Fruit fly (Drosophila melanogaster) whole organism, prepupa: ENCODE data around the gene Eig71Ei.
A peak's percentile ranks its signal among the peaks of the same experiment; 100 is the strongest.

Experiments used
- Blimp-1 ChIP-seq: fragments of 200-800 bp; sonication (Bioruptor generic); optimal IDR thresholded peaks from 3 replicates; lab custom pipeline; 2017; ENCODE audit warnings: missing biosample characterization, missing genetic modification characterization, mild to moderate bottlenecking, moderate library complexity, missing genetic modification reagents
- CG10669 ChIP-seq: fragments of 200-800 bp; sonication (Bioruptor generic); optimal IDR thresholded peaks from 3 replicates; lab custom pipeline; 2018; ENCODE audit warnings: missing biosample characterization, mild to moderate bottlenecking, missing genetic modification characterization, moderate library complexity
- CG11902 ChIP-seq: fragments of 200-800 bp; sonication (Bioruptor generic); optimal IDR thresholded peaks from 3 replicates; lab custom pipeline; 2016; ENCODE audit warnings: missing biosample characterization, missing genetic modification characterization
- CG1621 ChIP-seq: fragments of 200-800 bp; sonication (Bioruptor generic); optimal IDR thresholded peaks from 3 replicates; lab custom pipeline; 2018; ENCODE audit warnings: missing biosample characterization, mild to moderate bottlenecking, missing genetic modification characterization
- CG16779 ChIP-seq: fragments of 200-800 bp; sonication (Bioruptor generic); optimal IDR thresholded peaks from 3 replicates; lab custom pipeline; 2017; ENCODE audit warnings: missing biosample characterization, mild to moderate bottlenecking, missing genetic modification characterization
- CG3032 ChIP-seq: fragments of 200-800 bp; optimal IDR thresholded peaks from 2 replicates; lab custom pipeline; 2019; ENCODE audit warnings: missing biosample characterization, mild to moderate bottlenecking, missing genetic modification characterization, moderate library complexity
- CG31627 ChIP-seq: fragments of 200-800 bp; sonication (Bioruptor generic); optimal IDR thresholded peaks from 3 replicates; lab custom pipeline; 2016; ENCODE audit warnings: missing biosample characterization, missing genetic modification characterization
- CG32006 ChIP-seq: fragments of 200-800 bp; sonication (Bioruptor generic); optimal IDR thresholded peaks from 3 replicates; lab custom pipeline; 2017; ENCODE audit warnings: missing biosample characterization, mild to moderate bottlenecking, missing genetic modification characterization
- CG3919 ChIP-seq: fragments of 200-800 bp; sonication (Bioruptor generic); optimal IDR thresholded peaks from 3 replicates; lab custom pipeline; 2016; ENCODE audit warnings: missing biosample characterization, missing genetic modification characterization
- CG6163 ChIP-seq: fragments of 200-800 bp; sonication (Bioruptor generic); IDR thresholded peaks from 3 replicates; pipeline ENCODE4 v1.3.6; 2022; ENCODE audit warnings: missing biosample characterization, missing genetic modification characterization
- CG6276 ChIP-seq: fragments of 200-800 bp; sonication (Bioruptor generic); optimal IDR thresholded peaks from 2 replicates; lab custom pipeline; 2017; ENCODE audit warnings: missing biosample characterization, mild to moderate bottlenecking, missing genetic modification characterization
- CG6792 ChIP-seq: fragments of 200-800 bp; sonication (Bioruptor generic); optimal IDR thresholded peaks from 3 replicates; lab custom pipeline; 2016; ENCODE audit warnings: missing biosample characterization, missing genetic modification characterization
- CG6808 ChIP-seq: fragments of 200-800 bp; sonication (Bioruptor generic); optimal IDR thresholded peaks from 3 replicates; lab custom pipeline; 2017; ENCODE audit warnings: missing biosample characterization, missing genetic modification characterization, mild to moderate bottlenecking, moderate library complexity, missing genetic modification reagents
- CG6854 ChIP-seq: fragments of 200-800 bp; sonication (Bioruptor generic); optimal IDR thresholded peaks from 2 replicates; lab custom pipeline; 2017; ENCODE audit warnings: missing biosample characterization, mild to moderate bottlenecking, missing genetic modification characterization
- CG7368 ChIP-seq: fragments of 200-800 bp; sonication (Bioruptor generic); optimal IDR thresholded peaks from 3 replicates; lab custom pipeline; 2016; ENCODE audit warnings: missing biosample characterization, missing genetic modification characterization
- CG8119 ChIP-seq: fragments of 200-800 bp; sonication (Bioruptor generic); IDR thresholded peaks from 3 replicates; pipeline ENCODE4 v1.3.6; 2022; ENCODE audit warnings: missing biosample characterization, missing genetic modification characterization
- CG8319 ChIP-seq: fragments of 200-800 bp; sonication (Bioruptor generic); optimal IDR thresholded peaks from 3 replicates; lab custom pipeline; 2016; ENCODE audit warnings: missing biosample characterization, missing genetic modification characterization
- CG8632 ChIP-seq: fragments of 200-800 bp; sonication (Bioruptor generic); optimal IDR thresholded peaks from 3 replicates; lab custom pipeline; 2016; ENCODE audit warnings: missing biosample characterization, missing genetic modification characterization
- CG9139 ChIP-seq: fragments of 200-800 bp; sonication (Bioruptor generic); optimal IDR thresholded peaks from 3 replicates; lab custom pipeline; 2017; ENCODE audit warnings: missing biosample characterization, mild to moderate bottlenecking, missing genetic modification characterization
- Eip75B ChIP-seq: fragments of 200-800 bp; sonication (Bioruptor generic); optimal IDR thresholded peaks from 3 replicates; lab custom pipeline; 2016; ENCODE audit warnings: missing biosample characterization, missing genetic modification characterization
- Eip78C ChIP-seq: fragments of 200-800 bp; sonication (Bioruptor generic); peaks from one replicate; lab custom pipeline; 2016; ENCODE audit warnings: missing biosample characterization, missing genetic modification characterization
- Eip93F ChIP-seq: fragments of 200-800 bp; sonication (Bioruptor generic); optimal IDR thresholded peaks from 2 replicates; lab custom pipeline; 2016; ENCODE audit warnings: missing biosample characterization, mild to moderate bottlenecking, missing genetic modification characterization
- Ets96B ChIP-seq: fragments of 200-800 bp; optimal IDR thresholded peaks from 2 replicates; lab custom pipeline; 2019; ENCODE audit warnings: missing biosample characterization, mild to moderate bottlenecking, missing genetic modification characterization, moderate library complexity
- Gug ChIP-seq: fragments of 200-800 bp; sonication (Bioruptor generic); IDR thresholded peaks from 2 replicates; pipeline ENCODE4 v1.3.6; 2022; ENCODE audit warnings: missing biosample characterization, missing genetic modification characterization
- Hr39 ChIP-seq: fragments of 200-800 bp; sonication (Bioruptor generic); optimal IDR thresholded peaks from 2 replicates; lab custom pipeline; 2016; ENCODE audit warnings: missing biosample characterization, missing genetic modification characterization
- Hr4 ChIP-seq: fragments of 200-800 bp; sonication (Bioruptor generic); optimal IDR thresholded peaks from 3 replicates; lab custom pipeline; 2016; ENCODE audit warnings: missing biosample characterization, missing genetic modification characterization
- Met ChIP-seq: fragments of 200-800 bp; sonication (Bioruptor generic); optimal IDR thresholded peaks from 3 replicates; lab custom pipeline; 2016; ENCODE audit warnings: missing biosample characterization, missing genetic modification characterization
- Sox102F ChIP-seq: fragments of 200-800 bp; sonication (Bioruptor generic); optimal IDR thresholded peaks from 2 replicates; lab custom pipeline; 2016; ENCODE audit warnings: missing biosample characterization, mild to moderate bottlenecking, missing genetic modification characterization
- Sox14 ChIP-seq: fragments of 200-800 bp; sonication (Bioruptor generic); optimal IDR thresholded peaks from 3 replicates; lab custom pipeline; 2016; ENCODE audit warnings: missing biosample characterization, missing genetic modification characterization
- Sox15 ChIP-seq: fragments of 200-800 bp; sonication (Bioruptor generic); optimal IDR thresholded peaks from 3 replicates; lab custom pipeline; 2016; ENCODE audit warnings: missing biosample characterization, missing genetic modification characterization
- achi ChIP-seq: fragments of 200-800 bp; sonication (Bioruptor generic); optimal IDR thresholded peaks from 3 replicates; lab custom pipeline; 2016; ENCODE audit warnings: missing biosample characterization, missing genetic modification characterization
- acj6 ChIP-seq: fragments of 200-800 bp; sonication (Bioruptor generic); optimal IDR thresholded peaks from 3 replicates; lab custom pipeline; 2016; ENCODE audit warnings: missing biosample characterization, missing genetic modification characterization
- cyc ChIP-seq: fragments of 200-800 bp; sonication (Bioruptor generic); optimal IDR thresholded peaks from 3 replicates; lab custom pipeline; 2016; ENCODE audit warnings: missing biosample characterization, missing genetic modification characterization
- dsx ChIP-seq: fragments of 200-800 bp; optimal IDR thresholded peaks from 3 replicates; lab custom pipeline; 2019; ENCODE audit warnings: missing biosample characterization, mild to moderate bottlenecking, missing genetic modification characterization, moderate library complexity; ENCODE audit not compliant: poor library complexity, severe bottlenecking
- eg ChIP-seq: fragments of 200-800 bp; sonication (Bioruptor generic); IDR thresholded peaks from 3 replicates; pipeline ENCODE4 v1.3.6; 2022; ENCODE audit warnings: missing biosample characterization, missing genetic modification characterization
- esn ChIP-seq: fragments of 200-800 bp; sonication (Bioruptor generic); optimal IDR thresholded peaks from 2 replicates; lab custom pipeline; 2016; ENCODE audit warnings: missing biosample characterization, mild to moderate bottlenecking, missing genetic modification characterization, moderate library complexity
- fd59A ChIP-seq: fragments of 200-800 bp; sonication (Bioruptor generic); optimal IDR thresholded peaks from 2 replicates; lab custom pipeline; 2017; ENCODE audit warnings: missing biosample characterization, mild to moderate bottlenecking, missing genetic modification characterization, missing genetic modification reagents
- fd85E ChIP-seq: fragments of 200-800 bp; sonication (Bioruptor generic); optimal IDR thresholded peaks from 3 replicates; lab custom pipeline; 2016; ENCODE audit warnings: missing biosample characterization, missing genetic modification characterization
- fkh ChIP-seq: fragments of 200-800 bp; sonication (Bioruptor generic); optimal IDR thresholded peaks from 3 replicates; lab custom pipeline; 2017; ENCODE audit warnings: missing biosample characterization, mild to moderate bottlenecking, missing genetic modification characterization, moderate library complexity
- lz ChIP-seq: fragments of 200-800 bp; sonication (Bioruptor generic); optimal IDR thresholded peaks from 3 replicates; lab custom pipeline; 2016; ENCODE audit warnings: missing biosample characterization, missing genetic modification characterization
- pdm3 ChIP-seq: fragments of 200-800 bp; sonication (Bioruptor generic); optimal IDR thresholded peaks from 3 replicates; lab custom pipeline; 2016; ENCODE audit warnings: missing biosample characterization, missing genetic modification characterization
- salr ChIP-seq, 2 experiments: fragments of 200-800 bp; sonication (Bioruptor generic); optimal IDR thresholded peaks; 3 replicates each; lab custom pipeline; 2016 to 2018; ENCODE audit warnings: missing biosample characterization in 2 of 2, missing genetic modification characterization in 2 of 2, mild to moderate bottlenecking in 1 of 2
- ss ChIP-seq, 2 experiments: fragments of 200-800 bp; sonication (Bioruptor generic); optimal IDR thresholded peaks; 2 replicates in 1 of 2; 3 replicates in 1 of 2; lab custom pipeline; 2017 to 2018; ENCODE audit warnings: mild to moderate bottlenecking in 2 of 2, missing biosample characterization in 2 of 2, missing genetic modification characterization in 2 of 2, moderate library complexity in 1 of 2
- svp ChIP-seq: fragments of 200-800 bp; sonication (Bioruptor generic); peaks from one replicate; lab custom pipeline; 2016; ENCODE audit warnings: missing biosample characterization, missing genetic modification characterization
- topi ChIP-seq: fragments of 200-800 bp; sonication (Bioruptor generic); optimal IDR thresholded peaks from 3 replicates; lab custom pipeline; 2016; ENCODE audit warnings: missing biosample characterization, missing genetic modification characterization
- vri ChIP-seq: fragments of 200-800 bp; sonication (Bioruptor generic); optimal IDR thresholded peaks from 3 replicates; lab custom pipeline; 2016; ENCODE audit warnings: missing biosample characterization, mild to moderate bottlenecking, missing genetic modification characterization

Eig71Ei gene

dm6 chr3L:15638524-15638923, 21.0 kb upstream of the Eig71Ei start:
- TF ChIP-seq CG3919 (no peak), CG6808 (GFP tag; lab: Kevin White, UChicago) (no peak), fd59A (no peak), CG16779 (tag; lab: Kevin White, UChicago) (no peak), acj6 (no peak), CG6854 (GFP tag; lab: Kevin White, UChicago) (no peak), CG7368 (GFP tag; lab: Kevin White, UChicago) (no peak)

- TF ChIP-seq CG11902 (GFP tag; lab: Kevin White, UChicago) (no peak), fd59A (no peak), pdm3 (GFP tag; lab: Kevin White, UChicago) (no peak), CG8119 (GFP tag; lab: Robert Waterston, UW) (0 out of 3 replicates have a peak, but pooled peaks have one; percentile 17), fkh (GFP tag; lab: Kevin White, UChicago) (no peak), Met (GFP tag; lab: Kevin White, UChicago) (peak; percentile 2), svp (GFP tag; lab: Kevin White, UChicago) (peak; percentile 39), esn (GFP tag; lab: Kevin White, UChicago) (peak; percentile 12), CG31627 (peak; percentile 4), lz (GFP tag; lab: Kevin White, UChicago) (peak; percentile 7), Sox14 (no peak), topi (no peak), ss (GFP tag; optimal IDR thresholded peaks at IDR 0.05; lab: Kevin White, UChicago) (no peak), CG1621 (no peak), vri (GFP tag; lab: Kevin White, UChicago) (no peak), CG6854 (GFP tag; lab: Kevin White, UChicago) (no peak), Blimp-1 (GFP tag; lab: Kevin White, UChicago) (no peak), CG10669 (no peak)
Measured at dm6 chr3L:15639978-15640377, 19.5 kb upstream of the Eig71Ei start.

dm6 chr3L:15641590-15642019, 17.9 kb upstream of the Eig71Ei start:
- peak; percentile 63 for TF ChIP-seq CG3919
- TF ChIP-seq CG6792 (GFP tag; lab: Kevin White, UChicago) = peak; percentile 45
- peak; percentile 31 for TF ChIP-seq acj6
- peak in 1 of 2 experiments; percentile 51 for TF ChIP-seq ss (GFP tag; optimal IDR thresholded peaks at IDR 0.05; lab: Kevin White, UChicago)
- TF ChIP-seq Eip75B (GFP tag; lab: Kevin White, UChicago) = peak; percentile 52
- no peak for TF ChIP-seq achi
- no peak for TF ChIP-seq CG6854 (GFP tag; lab: Kevin White, UChicago)
- TF ChIP-seq salr (GFP tag; optimal IDR thresholded peaks at IDR 0.05; lab: Kevin White, UChicago) = peak in 1 of 2 experiments; percentile 20
- peak; percentile 75 for TF ChIP-seq Eip78C
- no peak for TF ChIP-seq CG16779 (tag; lab: Kevin White, UChicago)
- TF ChIP-seq Hr39 = peak; percentile 18
- TF ChIP-seq Eip93F (GFP tag; lab: Kevin White, UChicago) = no peak
- TF ChIP-seq CG31627 = peak; percentile 38
- TF ChIP-seq CG6276 = no peak
- TF ChIP-seq CG32006 (GFP tag; lab: Kevin White, UChicago) = peak; percentile 51
- TF ChIP-seq pdm3 (GFP tag; lab: Kevin White, UChicago) = peak; percentile 44
- peak; percentile 73 for TF ChIP-seq svp (GFP tag; lab: Kevin White, UChicago)
- no peak for TF ChIP-seq fd85E
- peak; percentile 29 for TF ChIP-seq CG6808 (GFP tag; lab: Kevin White, UChicago)
- TF ChIP-seq Sox14 = peak; percentile 64
- no peak for TF ChIP-seq eg
- TF ChIP-seq Hr4 (GFP tag; lab: Kevin White, UChicago) = no peak
- peak; percentile 3 for TF ChIP-seq CG1621
- peak; percentile 66 for TF ChIP-seq CG10669
- TF ChIP-seq Gug (GFP tag; lab: Robert Waterston, UW) = 0 out of 2 replicates have a peak, but pooled peaks have one; percentile 21
- peak; percentile 17 for TF ChIP-seq dsx (GFP tag; lab: Kevin White, UChicago)
- peak; percentile 64 for TF ChIP-seq topi
- TF ChIP-seq CG9139 (GFP tag; lab: Kevin White, UChicago) = no peak
- peak; percentile 53 for TF ChIP-seq Sox102F
- TF ChIP-seq Sox15 (GFP tag; lab: Kevin White, UChicago) = no peak
- peak; percentile 37 for TF ChIP-seq CG8319 (GFP tag; lab: Kevin White, UChicago)
- peak; percentile 53 for TF ChIP-seq cyc (GFP tag; lab: Kevin White, UChicago)
- TF ChIP-seq fkh (GFP tag; lab: Kevin White, UChicago) = no peak
- peak; percentile 41 for TF ChIP-seq CG3032
- TF ChIP-seq Ets96B (tag; lab: Kevin White, UChicago) = peak; percentile 50
- TF ChIP-seq CG6163 (GFP tag; lab: Robert Waterston, UW) = peak; percentile 41; the same call in 1 of the 3 replicates
- peak; percentile 44 for TF ChIP-seq CG8632 (GFP tag; lab: Kevin White, UChicago)
